Worm (Caenorhabditis elegans): ENCODE results near the gene C36B7.6.

C36B7.6 gene

ce11 chrX:7068400-7068799, 31.7 kb downstream of the C36B7.6 start, which contains the start of gene pdi-6 (continued):
- TF ChIP-seq F57C9.4 (tag; optimal IDR thresholded peaks at IDR 0.05) (no peak), pbrm-1 (GFP tag; IDR thresholded peaks at IDR 0.05) (peak; percentile 85; the same call in 1 of the 2 replicates), xnd-1 (tag; optimal IDR thresholded peaks at IDR 0.05) (no peak), K12H6.12 (tag; optimal IDR thresholded peaks at IDR 0.05) (peak; percentile 87), ztf-22 (GFP tag; optimal IDR thresholded peaks at IDR 0.05) (peak; percentile 15), nfya-2 (GFP tag; IDR thresholded peaks at IDR 0.05) (peak; percentile 94), ceh-40 (GFP tag; IDR thresholded peaks at IDR 0.05) (no peak)

- no peak for TF ChIP-seq ccch-3 (GFP tag; optimal IDR thresholded peaks at IDR 0.05)
- TF ChIP-seq egl-44 (GFP tag; IDR thresholded peaks at IDR 0.05): no peak
- TF ChIP-seq ekl-4 (GFP tag; IDR thresholded peaks at IDR 0.05): no peak
- TF ChIP-seq let-607 (tag; optimal IDR thresholded peaks at IDR 0.05): no peak
- TF ChIP-seq nfyb-1 (GFP tag; IDR thresholded peaks at IDR 0.05): 0 out of 2 replicates have a peak, but pooled peaks have one; percentile 8
- no peak for TF ChIP-seq ZK185.1 (tag; optimal IDR thresholded peaks at IDR 0.05; ENCODE audit: poor library complexity, severe bottlenecking)
- TF ChIP-seq zfh-2 (GFP tag; conservative IDR thresholded peaks at IDR 0.05): peak; percentile 58; the same call in 1 of the 2 replicates
- TF ChIP-seq mcd-1 (GFP tag; IDR thresholded peaks at IDR 0.05): 0 out of 2 replicates have a peak, but pooled peaks have one; percentile 5
- TF ChIP-seq sea-2 (GFP tag; IDR thresholded peaks at IDR 0.05): no peak
- TF ChIP-seq lin-54 (GFP tag; optimal IDR thresholded peaks at IDR 0.05): no peak
- TF ChIP-seq B0336.3 (GFP tag; IDR thresholded peaks at IDR 0.05): no peak
- no peak for TF ChIP-seq nfya-1 (tag; optimal IDR thresholded peaks at IDR 0.05; ENCODE audit: borderline replicate concordance, insufficient read depth)
- no peak for TF ChIP-seq ceh-91 (GFP tag; IDR thresholded peaks at IDR 0.05)
- TF ChIP-seq gei-17 (GFP tag; optimal IDR thresholded peaks at IDR 0.05): no peak
- TF ChIP-seq F49E8.2 (tag; optimal IDR thresholded peaks at IDR 0.05; ENCODE audit: insufficient read depth): no peak
- TF ChIP-seq lin-35 (GFP tag; optimal IDR thresholded peaks at IDR 0.05): no peak
- TF ChIP-seq attf-3 (GFP tag; conservative IDR thresholded peaks at IDR 0.05): no peak
These were observed 32.7 kb downstream of the C36B7.6 start for ce11 chrX:7067250-7067958.

ce11 chrX:7066003-7066402, 34.1 kb downstream of the C36B7.6 start:
- TF ChIP-seq cebp-2 (GFP tag; IDR thresholded peaks at IDR 0.05) (no peak), unc-130 (GFP tag; optimal IDR thresholded peaks at IDR 0.05) (no peak), snpc-1.3 (tag; optimal IDR thresholded peaks at IDR 0.05; ENCODE audit: insufficient read depth) (no peak), egl-44 (GFP tag; IDR thresholded peaks at IDR 0.05) (no peak), snpc-3.4 (tag; optimal IDR thresholded peaks at IDR 0.05) (no peak), Y79H2A.3 (GFP tag; conservative IDR thresholded peaks at IDR 0.05) (no peak), F22D6.2 (tag; optimal IDR thresholded peaks at IDR 0.05) (no peak)

- TF ChIP-seq cebp-2 (GFP tag; IDR thresholded peaks at IDR 0.05): 0 out of 2 replicates have a peak, but pooled peaks have one; percentile 21
- TF ChIP-seq F22D6.2 (tag; optimal IDR thresholded peaks at IDR 0.05): no peak
These were observed 36.9 kb downstream of the C36B7.6 start, which contains the start of gene B0403.3 for ce11 chrX:7063236-7063635. B0403.3 (minus strand) TSS chrX:7063336.

ce11 chrX:7061265-7061664, 38.9 kb downstream of the C36B7.6 start:
- TF ChIP-seq xnd-1 (tag; optimal IDR thresholded peaks at IDR 0.05) (no peak), repo-1 (tag; optimal IDR thresholded peaks at IDR 0.05) (no peak), nhr-80 (tag; optimal IDR thresholded peaks at IDR 0.05) (peak; percentile 21), mxl-1 (tag; optimal IDR thresholded peaks at IDR 0.05) (no peak), lin-35 (GFP tag; optimal IDR thresholded peaks at IDR 0.05) (no peak), snpc-1.3 (tag; optimal IDR thresholded peaks at IDR 0.05; ENCODE audit: insufficient read depth) (no peak), mel-28 (tag; optimal IDR thresholded peaks at IDR 0.05; ENCODE audit: borderline replicate concordance) (no peak)
